Worm (Caenorhabditis elegans): ENCODE results near the gene F17C11.26.

F17C11.26 gene

ce11 chrV:10896706-10897105 lies 44.5 kb upstream of the F17C11.26 start:
- TF ChIP-seq efl-1 (optimal IDR thresholded peaks at IDR 0.05) = no peak
- TF ChIP-seq efl-1 (GFP tag; optimal IDR thresholded peaks at IDR 0.05 in 1 of 2) = peak in 1 of 2 experiments; percentile 90
- TF ChIP-seq unc-98 (GFP tag; IDR thresholded peaks at IDR 0.05) = no peak
- TF ChIP-seq lin-14 (GFP tag; optimal IDR thresholded peaks at IDR 0.05) = no peak
- no peak for TF ChIP-seq nhr-19 (GFP tag; conservative IDR thresholded peaks at IDR 0.05)

ce11 chrV:10897106-10897171 lies 44.3 kb upstream of the F17C11.26 start, which contains the start of gene sec-61.G:
sec-61.G (minus strand) TSS chrV:10897143.
- TF ChIP-seq elt-3 (tag; optimal IDR thresholded peaks at IDR 0.05) (no peak), unc-98 (GFP tag; IDR thresholded peaks at IDR 0.05) (no peak), fkh-8 (tag; optimal IDR thresholded peaks at IDR 0.05) (no peak), ztf-4 (tag; optimal IDR thresholded peaks at IDR 0.05) (no peak), dpl-1 (GFP tag; optimal IDR thresholded peaks at IDR 0.05) (no peak), ces-1 (GFP tag; optimal IDR thresholded peaks at IDR 0.05) (no peak), lin-13 (GFP tag; optimal IDR thresholded peaks at IDR 0.05) (no peak)

- TF ChIP-seq unc-86 (tag; optimal IDR thresholded peaks at IDR 0.05) (peak; percentile 99), ztf-4 (tag; optimal IDR thresholded peaks at IDR 0.05) (peak; percentile 96), unc-130 (tag; optimal IDR thresholded peaks at IDR 0.05) (peak; percentile 99), nhr-71 (tag; optimal IDR thresholded peaks at IDR 0.05) (peak; percentile 100), grh-1 (GFP tag; IDR thresholded peaks at IDR 0.05) (peak; percentile 99), lsy-2 (tag; optimal IDR thresholded peaks at IDR 0.05) (peak; percentile 97), mep-1 (tag; optimal IDR thresholded peaks at IDR 0.05) (peak; percentile 99), nhr-20 (tag; optimal IDR thresholded peaks at IDR 0.05) (peak; percentile 99), nhr-77 (tag; optimal IDR thresholded peaks at IDR 0.05) (peak; percentile 97), lin-14 (GFP tag; optimal IDR thresholded peaks at IDR 0.05) (peak; percentile 99), egl-27 (tag; optimal IDR thresholded peaks at IDR 0.05) (peak; percentile 83 to 87), nhr-85 (tag) (peak; percentile 100), lin-35 (GFP tag; optimal IDR thresholded peaks at IDR 0.05) (peak; percentile 100), nhr-11 (tag; optimal IDR thresholded peaks at IDR 0.05) (peak; percentile 99), lin-13 (GFP tag; optimal IDR thresholded peaks at IDR 0.05) (peak; percentile 99), alr-1 (tag; optimal IDR thresholded peaks at IDR 0.05; ENCODE audit: borderline replicate concordance) (no peak), nhr-12 (tag; optimal IDR thresholded peaks at IDR 0.05) (peak; percentile 31), ceh-90 (tag; optimal IDR thresholded peaks at IDR 0.05) (peak; percentile 76), blmp-1 (tag; optimal IDR thresholded peaks at IDR 0.05) (peak; percentile 92), fkh-10 (GFP tag; optimal IDR thresholded peaks at IDR 0.05) (peak; percentile 96), egl-13 (tag; optimal IDR thresholded peaks at IDR 0.05) (peak; percentile 98), jun-1 (tag; optimal IDR thresholded peaks at IDR 0.05) (peak; percentile 98), mdl-1 (tag; optimal IDR thresholded peaks at IDR 0.05) (peak; percentile 43 to 97), mab-9 (GFP tag; IDR thresholded peaks at IDR 0.05) (peak; percentile 96), pax-3 (tag; optimal IDR thresholded peaks at IDR 0.05) (peak; percentile 99), C04F5.9 (tag; optimal IDR thresholded peaks at IDR 0.05) (peak; percentile 96), ceh-8 (GFP tag; optimal IDR thresholded peaks at IDR 0.05) (peak; percentile 98), Y116A8C.19 (tag; optimal IDR thresholded peaks at IDR 0.05; ENCODE audit: borderline replicate concordance) (peak; percentile 59), hlh-17 (GFP tag; optimal IDR thresholded peaks at IDR 0.05; ENCODE audit: borderline replicate concordance) (peak; percentile 37), lir-3 (tag; optimal IDR thresholded peaks at IDR 0.05; ENCODE audit: poor library complexity) (peak; percentile 94), snpc-4 (tag; optimal IDR thresholded peaks at IDR 0.05) (peak; percentile 93), sup-37 (GFP tag; optimal IDR thresholded peaks at IDR 0.05) (peak; percentile 97), zip-4 (GFP tag; optimal IDR thresholded peaks at IDR 0.05) (peak; percentile 94), sptf-1 (tag; optimal IDR thresholded peaks at IDR 0.05) (no peak), efl-1 (optimal IDR thresholded peaks at IDR 0.05) (peak; percentile 100), efl-1 (GFP tag; optimal IDR thresholded peaks at IDR 0.05 in 1 of 2) (peak; percentile 100), hpl-2 (GFP tag; optimal IDR thresholded peaks at IDR 0.05) (peak; percentile 84), ztf-11 (tag; optimal IDR thresholded peaks at IDR 0.05) (peak; percentile 56 to 97), mef-2 (tag; optimal IDR thresholded peaks at IDR 0.05) (peak; percentile 88), ceh-63 (GFP tag; optimal IDR thresholded peaks at IDR 0.05) (peak; percentile 89), vab-15 (tag; optimal IDR thresholded peaks at IDR 0.05) (peak; percentile 98), nhr-84 (tag; optimal IDR thresholded peaks at IDR 0.05) (peak; percentile 45), nhr-90 (tag; optimal IDR thresholded peaks at IDR 0.05; ENCODE audit: poor library complexity) (peak; percentile 99)
Observed at ce11 chrV:10897172-10897571, 44.1 kb upstream of the F17C11.26 start.
